Fruit fly (Drosophila melanogaster) whole organism, embryonic: ENCODE measurements around the gene CG5902.
A peak's percentile ranks its signal among the peaks of the same experiment; 100 is the strongest.

Experiments used
- ATbp ChIP-seq: fragments of 200-800 bp; sonication (Bioruptor generic); optimal IDR thresholded peaks from 2 replicates; lab custom pipeline; 2017; ENCODE audit warnings: missing biosample characterization, mild to moderate bottlenecking, missing genetic modification characterization, missing genetic modification reagents
- Ada2b ChIP-seq: fragments of 200-800 bp; sonication (Bioruptor generic); IDR thresholded peaks from 2 replicates; pipeline ENCODE4 v1.3.6; 2022; ENCODE audit warnings: missing biosample characterization, missing genetic modification characterization
- CG10565 ChIP-seq: fragments of 200-800 bp; sonication (Bioruptor generic); optimal IDR thresholded peaks from 3 replicates; lab custom pipeline; 2016; ENCODE audit warnings: missing biosample characterization, mild to moderate bottlenecking, missing genetic modification characterization
- CG10654 ChIP-seq: fragments of 200-800 bp; sonication (Bioruptor generic); optimal IDR thresholded peaks from 2 replicates; lab custom pipeline; 2016; ENCODE audit warnings: missing biosample characterization, missing genetic modification characterization
- CG12236 ChIP-seq: fragments of 200-800 bp; sonication (Bioruptor generic); optimal IDR thresholded peaks from 2 replicates; lab custom pipeline; 2016; ENCODE audit warnings: missing biosample characterization, missing genetic modification characterization
- CG13296 ChIP-seq: fragments of 200-800 bp; sonication (Bioruptor generic); optimal IDR thresholded peaks from 3 replicates; lab custom pipeline; 2018; ENCODE audit warnings: missing biosample characterization, mild to moderate bottlenecking, missing genetic modification characterization
- CG14050 ChIP-seq: fragments of 200-800 bp; sonication (Bioruptor generic); IDR thresholded peaks from 3 replicates; pipeline ENCODE4 v1.3.6; 2022; ENCODE audit warnings: missing biosample characterization, missing genetic modification characterization
- CG1602 ChIP-seq: fragments of 200-800 bp; sonication (Bioruptor generic); optimal IDR thresholded peaks from 3 replicates; lab custom pipeline; 2016; ENCODE audit warnings: missing biosample characterization, missing genetic modification characterization
- CG1792 ChIP-seq: fragments of 200-800 bp; sonication (Bioruptor generic); optimal IDR thresholded peaks from 2 replicates; lab custom pipeline; 2016; ENCODE audit warnings: missing biosample characterization, missing genetic modification characterization
- CG31224 ChIP-seq: fragments of 200-800 bp; sonication (Bioruptor generic); IDR thresholded peaks from 2 replicates; pipeline ENCODE4 v1.3.6; 2022; ENCODE audit warnings: missing biosample characterization, missing genetic modification characterization
- CG4424 ChIP-seq: fragments of 200-800 bp; sonication (Bioruptor generic); optimal IDR thresholded peaks from 3 replicates; lab custom pipeline; 2016; ENCODE audit warnings: missing biosample characterization, missing genetic modification characterization
- CG6854 ChIP-seq: fragments of 200-800 bp; sonication (Bioruptor generic); optimal IDR thresholded peaks from 3 replicates; lab custom pipeline; 2017; ENCODE audit warnings: missing biosample characterization, mild to moderate bottlenecking, missing genetic modification characterization
- CG7839 ChIP-seq: fragments of 200-800 bp; sonication (Bioruptor generic); optimal IDR thresholded peaks from 3 replicates; lab custom pipeline; 2018; ENCODE audit warnings: missing biosample characterization, mild to moderate bottlenecking, missing genetic modification characterization, moderate library complexity
- CG8089 ChIP-seq: fragments of 200-800 bp; sonication (Bioruptor generic); optimal IDR thresholded peaks from 3 replicates; lab custom pipeline; 2016; ENCODE audit warnings: missing biosample characterization, missing genetic modification characterization
- CG9797 ChIP-seq: fragments of 200-800 bp; sonication (Bioruptor generic); optimal IDR thresholded peaks from 3 replicates; lab custom pipeline; 2018; ENCODE audit warnings: missing biosample characterization, mild to moderate bottlenecking, missing genetic modification characterization
- H15 ChIP-seq: fragments of 200-800 bp; sonication (Bioruptor generic); IDR thresholded peaks from 3 replicates; pipeline ENCODE4 v1.3.6; 2022; ENCODE audit warnings: missing biosample characterization, missing genetic modification characterization
- HmgZ ChIP-seq: fragments of 200-800 bp; sonication (Bioruptor generic); optimal IDR thresholded peaks from 2 replicates; lab custom pipeline; 2018; ENCODE audit warnings: missing biosample characterization, mild to moderate bottlenecking, missing genetic modification characterization
- MESR4 ChIP-seq: fragments of 200-800 bp; sonication (Bioruptor generic); optimal IDR thresholded peaks from 2 replicates; lab custom pipeline; 2018; ENCODE audit warnings: missing biosample characterization, mild to moderate bottlenecking, missing genetic modification characterization, moderate library complexity
- Neu2 ChIP-seq: fragments of 200-800 bp; sonication (Bioruptor generic); optimal IDR thresholded peaks from 3 replicates; lab custom pipeline; 2016; ENCODE audit warnings: missing biosample characterization, missing genetic modification characterization, borderline replicate concordance
- NfI ChIP-seq: fragments of 200-800 bp; sonication (Bioruptor generic); optimal IDR thresholded peaks from 3 replicates; lab custom pipeline; 2018; ENCODE audit warnings: missing biosample characterization, mild to moderate bottlenecking, missing genetic modification characterization, moderate library complexity
- Optix ChIP-seq: fragments of 200-800 bp; sonication (Bioruptor generic); IDR thresholded peaks from 3 replicates; pipeline ENCODE4 v1.3.6; 2022; ENCODE audit warnings: missing biosample characterization, missing genetic modification characterization
- Pdp1 ChIP-seq, 2 experiments: fragments of 200-800 bp; sonication (Bioruptor generic); optimal IDR thresholded peaks; 3 replicates each; lab custom pipeline; 2016; ENCODE audit warnings: missing biosample characterization in 2 of 2, missing genetic modification characterization in 2 of 2, mild to moderate bottlenecking in 1 of 2, moderate library complexity in 1 of 2
- Rx ChIP-seq: fragments of 200-800 bp; sonication (Bioruptor generic); IDR thresholded peaks from 2 replicates; pipeline ENCODE4 v1.3.6; 2022; ENCODE audit warnings: missing biosample characterization, missing genetic modification characterization
- Sin3A ChIP-seq: fragments of >200 bp; optimal IDR thresholded peaks from 2 replicates; lab custom pipeline; 2018
- Six4 ChIP-seq: fragments of 200-800 bp; sonication (Bioruptor generic); optimal IDR thresholded peaks from 2 replicates; lab custom pipeline; 2016; ENCODE audit warnings: missing biosample characterization, missing genetic modification characterization
- Ssrp ChIP-seq: fragments of 200-800 bp; sonication (Bioruptor generic); optimal IDR thresholded peaks from 2 replicates; lab custom pipeline; 2018; ENCODE audit warnings: missing biosample characterization, mild to moderate bottlenecking, missing genetic modification characterization, moderate library complexity
- Vsx1 ChIP-seq: fragments of 200-800 bp; sonication (Bioruptor generic); optimal IDR thresholded peaks from 2 replicates; lab custom pipeline; 2017; ENCODE audit warnings: missing biosample characterization, mild to moderate bottlenecking, missing genetic modification characterization, missing genetic modification reagents
- abd-A ChIP-seq: fragments of 200-800 bp; sonication (Bioruptor generic); optimal IDR thresholded peaks from 3 replicates; lab custom pipeline; 2019; ENCODE audit warnings: missing biosample characterization, mild to moderate bottlenecking, missing genetic modification characterization, moderate library complexity
- bcd ChIP-seq: fragments of 200-800 bp; sonication (Bioruptor generic); optimal IDR thresholded peaks from 2 replicates; lab custom pipeline; 2017; ENCODE audit warnings: missing biosample characterization, mild to moderate bottlenecking, missing genetic modification characterization
- br ChIP-seq: fragments of >200 bp; optimal IDR thresholded peaks from 2 replicates; lab custom pipeline; 2017
- bsh ChIP-seq, 2 experiments: fragments of 200-800 bp; sonication (Bioruptor generic); optimal IDR thresholded peaks; 2 replicates each; lab custom pipeline; 2017 to 2018; ENCODE audit warnings: mild to moderate bottlenecking in 2 of 2, missing biosample characterization in 2 of 2, missing genetic modification characterization in 2 of 2, moderate library complexity in 1 of 2
- caup ChIP-seq: fragments of 200-800 bp; sonication (Bioruptor generic); optimal IDR thresholded peaks from 3 replicates; lab custom pipeline; 2017; ENCODE audit warnings: missing biosample characterization, mild to moderate bottlenecking, missing genetic modification characterization, moderate library complexity; ENCODE audit not compliant: severe bottlenecking
- crc ChIP-seq: fragments of 200-800 bp; sonication (Bioruptor generic); optimal IDR thresholded peaks from 2 replicates; lab custom pipeline; 2016; ENCODE audit warnings: missing biosample characterization, missing genetic modification characterization
- crol ChIP-seq: fragments of 200-800 bp; sonication (Bioruptor generic); IDR thresholded peaks from 2 replicates; pipeline ENCODE4 v1.3.6; 2022; ENCODE audit warnings: missing biosample characterization, missing genetic modification characterization
- cwo ChIP-seq: fragments of 200-800 bp; sonication (Bioruptor generic); optimal IDR thresholded peaks from 3 replicates; lab custom pipeline; 2017; ENCODE audit warnings: missing biosample characterization, missing genetic modification characterization, mild to moderate bottlenecking, moderate library complexity, missing genetic modification reagents
- disco-r ChIP-seq: fragments of 200-800 bp; sonication (Bioruptor generic); optimal IDR thresholded peaks from 2 replicates; lab custom pipeline; 2016; ENCODE audit warnings: missing biosample characterization, missing genetic modification characterization
- dysf ChIP-seq: fragments of 200-800 bp; sonication (Bioruptor generic); IDR thresholded peaks from 3 replicates; pipeline ENCODE4 v1.3.6; 2022; ENCODE audit warnings: missing biosample characterization, missing genetic modification characterization
- fd3F ChIP-seq: fragments of 200-800 bp; sonication (Bioruptor generic); optimal IDR thresholded peaks from 2 replicates; lab custom pipeline; 2018; ENCODE audit warnings: missing biosample characterization, mild to moderate bottlenecking, missing genetic modification characterization, moderate library complexity
- jing ChIP-seq: fragments of 200-800 bp; sonication (Bioruptor generic); optimal IDR thresholded peaks from 2 replicates; lab custom pipeline; 2018; ENCODE audit warnings: missing biosample characterization, mild to moderate bottlenecking, missing genetic modification characterization
- lov ChIP-seq, 2 experiments: fragments of 200-800 bp in 1 of 2; fragments of >200 bp in 1 of 2; sonication (Bioruptor generic) in 1 of 2; IDR thresholded peaks in 1 of 2; optimal IDR thresholded peaks in 1 of 2; 2 replicates in 1 of 2; 3 replicates in 1 of 2; pipeline versions ENCODE4 v1.3.6 to Lab custom; 2017 to 2022; ENCODE audit warnings: missing biosample characterization in 1 of 2, missing genetic modification characterization in 1 of 2
- mam ChIP-seq: fragments of 200-800 bp; sonication (Bioruptor generic); optimal IDR thresholded peaks from 3 replicates; lab custom pipeline; 2016; ENCODE audit warnings: missing biosample characterization, missing genetic modification characterization
- p53 ChIP-seq: fragments of 200-800 bp; sonication (Bioruptor generic); optimal IDR thresholded peaks from 2 replicates; lab custom pipeline; 2016; ENCODE audit warnings: missing biosample characterization, missing genetic modification characterization
- pros ChIP-seq: fragments of 200-800 bp; sonication (Bioruptor generic); optimal IDR thresholded peaks from 3 replicates; lab custom pipeline; 2019; ENCODE audit warnings: missing biosample characterization, mild to moderate bottlenecking, missing genetic modification characterization, moderate library complexity
- schlank ChIP-seq: fragments of 200-800 bp; sonication (Bioruptor generic); optimal IDR thresholded peaks from 2 replicates; lab custom pipeline; 2018; ENCODE audit warnings: missing biosample characterization, mild to moderate bottlenecking, missing genetic modification characterization
- so ChIP-seq: fragments of 200-800 bp; sonication (Bioruptor generic); IDR thresholded peaks from 3 replicates; pipeline ENCODE4 v1.3.6; 2022; ENCODE audit warnings: missing biosample characterization, missing genetic modification characterization
- trh ChIP-seq: fragments of 200-800 bp; sonication (Bioruptor generic); optimal IDR thresholded peaks from 2 replicates; lab custom pipeline; 2016; ENCODE audit warnings: missing biosample characterization, missing genetic modification characterization
- twi ChIP-seq: fragments of 200-800 bp; optimal IDR thresholded peaks from 2 replicates; lab custom pipeline; 2019; ENCODE audit warnings: missing biosample characterization, mild to moderate bottlenecking, missing genetic modification characterization, moderate library complexity
- wdn ChIP-seq: fragments of 200-800 bp; sonication (Bioruptor generic); IDR thresholded peaks from 2 replicates; pipeline ENCODE4 v1.3.6; 2022; ENCODE audit warnings: missing biosample characterization, missing genetic modification characterization
- zfh2 ChIP-seq: fragments of 200-800 bp; sonication (Bioruptor generic); optimal IDR thresholded peaks from 2 replicates; lab custom pipeline; 2016; ENCODE audit warnings: missing biosample characterization, missing genetic modification characterization

CG5902 gene

dm6 chr3R:24037538-24038265, 51.3 kb downstream of the CG5902 start, which contains the start of gene spas (continued):
- TF ChIP-seq MESR4 (GFP tag; lab: Kevin White, UChicago) (peak; percentile 83), zfh2 (GFP tag; lab: Kevin White, UChicago) (peak; percentile 82), Ada2b (GFP tag; lab: Robert Waterston, UW) (peak; percentile 41; the same call in 1 of the 2 replicates), CG1792 (peak; percentile 22), abd-A (tag; lab: Kevin White, UChicago) (no peak), CG7839 (peak; percentile 57), mam (GFP tag; lab: Kevin White, UChicago) (peak; percentile 73), Pdp1 (GFP tag; optimal IDR thresholded peaks at IDR 0.05; lab: Kevin White, UChicago) (peak; percentile 73 to 95), Vsx1 (no peak), crol (no peak; the same call in 1 of the 2 replicates), Optix (GFP tag; lab: Robert Waterston, UW) (peak; percentile 76; the same call in 2 of the 3 replicates), cwo (GFP tag; lab: Kevin White, UChicago) (no peak), Ssrp (tag; lab: Kevin White, UChicago) (peak; percentile 57), Rx (GFP tag; lab: Robert Waterston, UW) (0 out of 2 replicates have a peak, but pooled peaks have one; percentile 32), so (GFP tag; lab: Robert Waterston, UW) (no peak), HmgZ (peak; percentile 67), CG12236 (GFP tag; lab: Kevin White, UChicago) (no peak), NfI (GFP tag; lab: Kevin White, UChicago) (peak; percentile 69), CG8089 (peak; percentile 56), p53 (no peak), H15 (GFP tag; lab: Robert Waterston, UW) (peak; percentile 68; the same call in 2 of the 3 replicates), ATbp (no peak), CG31224 (GFP tag; lab: Robert Waterston, UW) (peak; percentile 70), crc (peak; percentile 16), br (lab: Kevin White, UChicago) (no peak), trh (GFP tag; lab: Kevin White, UChicago) (no peak), Sin3A (lab: Kevin White, UChicago) (peak; percentile 95), jing (no peak), disco-r (GFP tag; lab: Kevin White, UChicago) (no peak), CG9797 (GFP tag; lab: Kevin White, UChicago) (peak; percentile 40), wdn (GFP tag; lab: Robert Waterston, UW) (no peak; the same call in 1 of the 2 replicates), CG1602 (GFP tag; lab: Kevin White, UChicago) (peak; percentile 54), CG14050 (GFP tag; lab: Robert Waterston, UW) (peak; percentile 40; the same call in 2 of the 3 replicates), Neu2 (peak; percentile 47), twi (tag; lab: Kevin White, UChicago) (peak; percentile 46), CG10654 (GFP tag; lab: Kevin White, UChicago) (peak; percentile 62), bsh (GFP tag; optimal IDR thresholded peaks at IDR 0.05; lab: Kevin White, UChicago) (peak in 1 of 2 experiments; percentile 66), CG6854 (GFP tag; lab: Kevin White, UChicago) (no peak), fd3F (GFP tag; lab: Kevin White, UChicago) (peak; percentile 40), pros (GFP tag; lab: Kevin White, UChicago) (no peak), CG4424 (peak; percentile 49), lov (optimal IDR thresholded peaks at IDR 0.05; lab: Kevin White, UChicago) (no peak), lov (GFP tag; IDR thresholded peaks at IDR 0.05; lab: Robert Waterston, UW) (peak; percentile 66; the same call in 1 of the 3 replicates), CG10565 (GFP tag; lab: Kevin White, UChicago) (no peak), Six4 (GFP tag; lab: Kevin White, UChicago) (peak; percentile 49), schlank (tag; lab: Kevin White, UChicago) (peak; percentile 22), CG13296 (GFP tag; lab: Kevin White, UChicago) (peak; percentile 37), dysf (GFP tag; lab: Robert Waterston, UW) (peak; percentile 74), bcd (peak; percentile 65), caup (GFP tag; lab: Kevin White, UChicago) (peak; percentile 34)
